Fruit fly (Drosophila melanogaster): Measurements from ENCODE around the gene CG32137.

- TF ChIP-seq Hr96 (GFP tag; optimal IDR thresholded peaks at IDR 0.05) (no peak), CG7101 (tag; optimal IDR thresholded peaks at IDR 0.05) (no peak), Clk (GFP tag; optimal IDR thresholded peaks at IDR 0.05) (no peak), toe (GFP tag; optimal IDR thresholded peaks at IDR 0.05) (no peak), CG7045 (GFP tag; optimal IDR thresholded peaks at IDR 0.05) (no peak), cnc (optimal IDR thresholded peaks at IDR 0.05) (no peak), CG14711 (tag; optimal IDR thresholded peaks at IDR 0.05) (no peak), ovo (GFP tag; optimal IDR thresholded peaks at IDR 0.05) (no peak), CG1620 (GFP tag; optimal IDR thresholded peaks at IDR 0.05) (no peak)
Measured at dm6 chr3L:13991314-13991713, 52.3 kb downstream of the CG32137 start.

All from whole organism, adult.